Worm (Caenorhabditis elegans) whole organism, L4 larva: ENCODE data around the gene F19H8.2.

Experiments used
- F10B5.3 ChIP-seq: sonication (generic microtip); optimal IDR thresholded peaks from 2 replicates; lab custom pipeline; 2016; ENCODE audit warnings: mild to moderate bottlenecking, missing genetic modification characterization, missing compliant biosample characterization
- aly-2 ChIP-seq: sonication (generic microtip); optimal IDR thresholded peaks from 2 replicates; lab custom pipeline; 2018; ENCODE audit warnings: missing biosample characterization, missing genetic modification characterization
- ceh-82 ChIP-seq: sonication (generic microtip); optimal IDR thresholded peaks from 2 replicates; lab custom pipeline; 2017; ENCODE audit warnings: missing biosample characterization, missing genetic modification characterization
- cey-2 ChIP-seq: sonication (generic microtip); optimal IDR thresholded peaks from 3 replicates; lab custom pipeline; 2017; ENCODE audit warnings: missing genetic modification characterization, mild to moderate bottlenecking, missing compliant biosample characterization, antibody characterized with exemption, borderline replicate concordance; ENCODE audit not compliant: insufficient read depth
- daf-12 ChIP-seq: fragments of 150-350 bp; optimal IDR thresholded peaks from 2 replicates; lab custom pipeline; 2014; ENCODE audit warnings: missing biosample characterization, missing genetic modification reagents, missing genetic modification characterization
- dmd-9 ChIP-seq: fragments of 200-800 bp; sonication (Bioruptor generic); IDR thresholded peaks from 2 replicates; pipeline ENCODE4 v1.3.6; 2022; ENCODE audit warnings: missing genetic modification reagents, missing genetic modification characterization, missing compliant biosample characterization
- lin-15B ChIP-seq: fragments of 150-350 bp; sonication (generic microtip); optimal IDR thresholded peaks from 3 replicates; lab custom pipeline; 2014; ENCODE audit warnings: missing biosample characterization, missing genetic modification characterization
- lsy-2 ChIP-seq, 2 experiments: fragments of 150-350 bp in 1 of 2; sonication (generic microtip) in 1 of 2; optimal IDR thresholded peaks; 2 replicates each; lab custom pipeline; 2014 to 2017; ENCODE audit warnings: missing biosample characterization in 2 of 2, missing genetic modification characterization in 2 of 2
- nhr-28 ChIP-seq: fragments of 150-350 bp; optimal IDR thresholded peaks from 2 replicates; lab custom pipeline; 2014; ENCODE audit warnings: missing biosample characterization, missing genetic modification characterization
- nhr-77 ChIP-seq: fragments of 150-350 bp; optimal IDR thresholded peaks from 2 replicates; lab custom pipeline; 2014; ENCODE audit warnings: missing biosample characterization, missing genetic modification characterization

DNA sequence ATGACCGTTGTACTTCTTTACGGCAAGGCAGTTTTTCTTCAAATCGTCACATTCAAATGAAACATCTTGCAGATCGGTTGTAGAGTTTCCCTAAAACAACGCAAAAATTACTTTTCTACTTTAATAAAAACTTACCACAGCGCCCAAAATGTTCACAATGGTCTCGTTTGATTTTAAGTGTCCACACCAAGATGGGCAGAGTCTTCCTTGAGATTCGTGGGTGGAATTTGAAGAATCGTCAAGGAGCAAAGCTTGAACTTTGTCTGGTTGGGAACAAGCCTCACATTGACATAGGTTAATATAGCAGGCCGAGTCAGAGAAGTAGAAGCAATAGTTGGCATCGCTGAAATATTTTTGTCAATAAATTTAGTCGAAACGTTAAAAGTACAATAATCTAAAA is 643 bp downstream of the F19H8.2 start:
- no peak for TF ChIP-seq F10B5.3 (tag; lab: Kevin White, UChicago)
- no peak for TF ChIP-seq nhr-77 (tag; lab: Kevin White, UChicago)
- no peak for TF ChIP-seq dmd-9 (GFP tag; lab: Robert Waterston, UW)
- no peak for TF ChIP-seq lsy-2 (tag; optimal IDR thresholded peaks at IDR 0.05; lab: Kevin White, UChicago)
- TF ChIP-seq cey-2 (tag; lab: Kevin White, UChicago): no peak
- no peak for TF ChIP-seq daf-12 (tag; lab: Kevin White, UChicago)
- TF ChIP-seq lin-15B (tag; lab: Kevin White, UChicago): no peak
- no peak for TF ChIP-seq aly-2
- TF ChIP-seq ceh-82 (tag; lab: Kevin White, UChicago): no peak
- no peak for TF ChIP-seq nhr-28 (tag; lab: Kevin White, UChicago)
